Worm (Caenorhabditis elegans): ENCODE results near the gene C40A11.3.

DNA sequence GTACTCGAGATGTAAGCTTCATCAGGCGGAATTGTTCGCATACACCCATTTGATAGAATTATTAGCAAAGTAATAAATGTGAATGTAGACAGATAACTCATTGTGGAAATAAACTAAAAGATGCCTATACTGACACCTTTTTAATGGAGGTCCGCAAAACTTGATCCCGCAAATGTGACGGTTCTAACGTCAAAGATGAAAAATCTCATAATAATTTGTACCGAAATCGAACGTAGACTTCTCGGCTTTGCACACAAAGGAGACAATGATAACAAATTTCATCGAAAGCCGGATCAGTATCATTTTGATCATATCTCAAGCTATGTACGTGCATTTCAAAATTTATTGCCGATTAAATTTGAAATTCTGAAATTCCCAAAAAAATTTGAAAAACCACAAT lies 32.6 kb upstream of the C40A11.3 start, which contains the start of gene R52.4:
- TF ChIP-seq M03D4.4 (tag; optimal IDR thresholded peaks at IDR 0.05) = no peak
- TF ChIP-seq flh-1 (GFP tag; optimal IDR thresholded peaks at IDR 0.05) = no peak
- TF ChIP-seq lin-13 (tag; optimal IDR thresholded peaks at IDR 0.05) = no peak
- TF ChIP-seq elt-3 (tag; optimal IDR thresholded peaks at IDR 0.05) = no peak
- TF ChIP-seq ces-1 (GFP tag; optimal IDR thresholded peaks at IDR 0.05) = no peak
- TF ChIP-seq pha-4 (tag; optimal IDR thresholded peaks at IDR 0.05) = no peak

Measured in whole organism, mixed stage, embryonic.